Worm (Caenorhabditis elegans) whole organism, L3 larva: Measurements from ENCODE around the gene M01B2.13.
"Not testable (repeated sequence)": the region's sequence is repeated elsewhere in the genome, so short reads cannot be mapped to it uniquely, and the experiment has no call there.

Experiments
- ZK546.5 ChIP-seq: sonication (generic microtip); optimal IDR thresholded peaks from 2 replicates; lab custom pipeline; 2017; ENCODE audit warnings: missing biosample characterization, missing genetic modification characterization
- ama-1 ChIP-seq: fragments of 150-350 bp; optimal IDR thresholded peaks from 2 replicates; lab custom pipeline; 2018
- ceh-16 ChIP-seq: sonication (generic microtip); optimal IDR thresholded peaks from 2 replicates; lab custom pipeline; 2017; ENCODE audit warnings: missing biosample characterization, missing genetic modification characterization
- ceh-82 ChIP-seq: fragments of 150-350 bp; optimal IDR thresholded peaks from 2 replicates; lab custom pipeline; 2014; ENCODE audit warnings: missing biosample characterization, missing genetic modification characterization
- ceh-9 ChIP-seq: sonication (generic microtip); optimal IDR thresholded peaks from 2 replicates; lab custom pipeline; 2018; ENCODE audit warnings: missing biosample characterization, missing genetic modification characterization
- egl-27 ChIP-seq: sonication (generic microtip); optimal IDR thresholded peaks from 4 replicates; lab custom pipeline; 2017; ENCODE audit warnings: missing biosample characterization, missing genetic modification reagents, missing genetic modification characterization
- elt-2 ChIP-seq: sonication (generic microtip); optimal IDR thresholded peaks from 2 replicates; lab custom pipeline; 2016; ENCODE audit warnings: missing genetic modification reagents, mild to moderate bottlenecking, missing genetic modification characterization, missing compliant biosample characterization
- fkh-2 ChIP-seq: fragments of 150-350 bp; optimal IDR thresholded peaks from 2 replicates; lab custom pipeline; 2014; ENCODE audit warnings: missing biosample characterization, missing genetic modification reagents, missing genetic modification characterization
- fos-1 ChIP-seq: fragments of 150-350 bp; optimal IDR thresholded peaks from 2 replicates; lab custom pipeline; 2014; ENCODE audit warnings: missing biosample characterization, missing genetic modification characterization
- hmg-11 ChIP-seq: sonication (generic microtip); optimal IDR thresholded peaks from 2 replicates; lab custom pipeline; 2016; ENCODE audit warnings: missing genetic modification characterization, missing compliant biosample characterization
- jun-1 ChIP-seq: fragments of 150-350 bp; optimal IDR thresholded peaks from 2 replicates; lab custom pipeline; 2014; ENCODE audit warnings: missing biosample characterization, missing genetic modification reagents, missing genetic modification characterization
- lin-15B ChIP-seq: fragments of 150-350 bp; optimal IDR thresholded peaks from 2 replicates; lab custom pipeline; 2014; ENCODE audit warnings: missing biosample characterization, missing genetic modification characterization
- lsy-12 ChIP-seq: sonication (generic microtip); optimal IDR thresholded peaks from 2 replicates; lab custom pipeline; 2016; ENCODE audit warnings: mild to moderate bottlenecking, missing genetic modification characterization, missing compliant biosample characterization
- mdl-1 ChIP-seq: fragments of 150-350 bp; optimal IDR thresholded peaks from 2 replicates; lab custom pipeline; 2014; ENCODE audit warnings: missing biosample characterization, missing genetic modification characterization
- mml-1 ChIP-seq: fragments of 150-350 bp; sonication (generic microtip); optimal IDR thresholded peaks from 3 replicates; lab custom pipeline; 2014; ENCODE audit warnings: missing biosample characterization, missing genetic modification characterization
- nhr-11 ChIP-seq: fragments of 150-350 bp; optimal IDR thresholded peaks from 2 replicates; lab custom pipeline; 2014; ENCODE audit warnings: missing biosample characterization, missing genetic modification characterization
- nhr-12 ChIP-seq: fragments of 150-350 bp; optimal IDR thresholded peaks from 2 replicates; lab custom pipeline; 2014; ENCODE audit warnings: missing biosample characterization, missing genetic modification characterization
- nhr-23 ChIP-seq: fragments of 150-350 bp; optimal IDR thresholded peaks from 2 replicates; lab custom pipeline; 2014; ENCODE audit warnings: missing biosample characterization, missing genetic modification reagents, missing genetic modification characterization
- nhr-25 ChIP-seq: sonication (generic microtip); optimal IDR thresholded peaks from 2 replicates; lab custom pipeline; 2017; ENCODE audit warnings: missing biosample characterization, missing genetic modification characterization
- nhr-28 ChIP-seq: fragments of 150-350 bp; optimal IDR thresholded peaks from 2 replicates; lab custom pipeline; 2014; ENCODE audit warnings: missing biosample characterization, missing genetic modification characterization
- nhr-43 ChIP-seq: sonication (generic microtip); optimal IDR thresholded peaks from 2 replicates; lab custom pipeline; 2016; ENCODE audit warnings: mild to moderate bottlenecking, missing genetic modification characterization, missing compliant biosample characterization; ENCODE audit not compliant: poor library complexity, severe bottlenecking
- nhr-67 ChIP-seq: fragments of 150-350 bp; optimal IDR thresholded peaks from 2 replicates; lab custom pipeline; 2014; ENCODE audit warnings: missing biosample characterization, missing genetic modification characterization
- nhr-76 ChIP-seq: fragments of 150-350 bp; sonication (generic microtip); optimal IDR thresholded peaks from 5 replicates; lab custom pipeline; 2014; ENCODE audit warnings: missing biosample characterization, missing genetic modification characterization
- nhr-77 ChIP-seq: fragments of 150-350 bp; optimal IDR thresholded peaks from 2 replicates; lab custom pipeline; 2014; ENCODE audit warnings: missing biosample characterization, missing genetic modification characterization
- pha-4 ChIP-seq: fragments of 150-350 bp; optimal IDR thresholded peaks from 2 replicates; lab custom pipeline; 2014; ENCODE audit warnings: missing biosample characterization, missing genetic modification reagents, missing genetic modification characterization
- pqm-1 ChIP-seq: fragments of 150-350 bp; optimal IDR thresholded peaks from 2 replicates; lab custom pipeline; 2017; ENCODE audit warnings: missing biosample characterization, missing genetic modification characterization, inconsistent platforms
- sea-2 ChIP-seq: fragments of 150-350 bp; sonication (generic microtip); optimal IDR thresholded peaks from 4 replicates; lab custom pipeline; 2014; ENCODE audit warnings: missing biosample characterization, missing genetic modification reagents, missing genetic modification characterization
- snpc-4 ChIP-seq: fragments of 150-350 bp; optimal IDR thresholded peaks from 2 replicates; lab custom pipeline; 2014; ENCODE audit warnings: missing biosample characterization, missing genetic modification characterization
- tbx-2 ChIP-seq: sonication (generic microtip); optimal IDR thresholded peaks from 2 replicates; lab custom pipeline; 2016; ENCODE audit warnings: mild to moderate bottlenecking, missing genetic modification characterization, missing compliant biosample characterization

The M01B2.13 gene

ce11 chrV:15259904-15260303 is 5.8 kb downstream of the M01B2.13 start, which contains the start of gene M01B2.8:
Gene M01B2.8, plus strand, starts transcription at chrV:15260204.
- TF ChIP-seq ceh-9 (tag; lab: Kevin White, UChicago) (no peak), ZK546.5 (no peak)
- TF ChIP-seq, all 47 proteins: peak for 0

- TF ChIP-seq fos-1 (tag; lab: Kevin White, UChicago) (no peak), pqm-1 (no peak), ZK546.5 (no peak), ceh-9 (tag; lab: Kevin White, UChicago) (no peak), jun-1 (tag; lab: Kevin White, UChicago) (no peak)
Observed at ce11 chrV:15259049-15259448, 6.7 kb downstream of the M01B2.13 start, which contains the start of gene srsx-37. Gene srsx-37, minus strand, starts transcription at chrV:15259149.

DNA sequence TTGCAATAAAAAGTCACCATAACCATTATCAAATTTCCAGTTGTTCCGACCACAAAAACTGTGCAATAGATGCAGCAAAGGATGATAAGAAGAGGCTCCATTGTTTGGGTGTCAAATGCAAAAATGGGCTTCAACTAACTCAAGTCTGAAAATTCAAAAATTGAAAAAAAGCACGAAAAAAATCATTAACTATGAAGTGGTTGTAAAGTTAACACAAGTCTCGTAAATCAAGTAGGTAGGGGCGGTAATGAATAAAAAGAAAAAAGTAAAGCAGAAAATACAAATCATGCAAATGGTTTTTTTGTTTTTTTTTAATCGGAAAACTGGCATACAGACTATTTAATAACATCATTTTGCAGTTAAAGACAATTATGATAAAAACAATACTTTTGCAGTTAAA is 9.0 kb downstream of the M01B2.13 start, which contains the start of gene srsx-39:
srsx-39 (minus strand) TSS at position 101 of the 400 bp plus-strand sequence.
- not testable (repeated sequence) for TF ChIP-seq nhr-43 (tag; lab: Kevin White, UChicago); ceh-82; nhr-11 (tag; lab: Kevin White, UChicago)

ce11 chrV:15253529-15253928 is 12.2 kb downstream of the M01B2.13 start, which contains the start of gene srbc-75:
Gene srbc-75, plus strand, starts transcription at chrV:15253829.
- TF ChIP-seq mml-1 (tag; lab: Kevin White, UChicago) (no peak), nhr-12 (no peak)

DNA sequence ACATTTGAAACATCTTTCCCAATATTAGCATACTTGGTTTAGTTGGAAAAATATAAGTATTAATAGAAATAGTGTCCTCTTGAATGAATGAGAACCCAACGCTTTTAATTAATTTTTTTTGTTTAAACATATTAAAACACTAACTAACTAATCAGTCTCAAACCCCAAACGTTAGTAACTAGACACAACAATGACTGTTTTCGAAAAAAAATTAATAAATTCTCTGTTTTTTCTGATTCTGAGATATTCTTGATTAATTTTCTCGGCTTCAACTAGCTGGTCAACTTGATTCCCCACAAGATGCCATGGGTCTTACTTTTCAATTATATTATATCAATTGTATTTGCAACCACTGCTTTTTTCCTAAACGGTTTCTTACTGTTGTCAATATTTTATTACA is 13.6 kb downstream of the M01B2.13 start, which contains the start of gene srbc-76:
srbc-76 (plus strand) TSS at position 301 of the 400 bp plus-strand sequence.
- TF ChIP-seq hmg-11 (tag; lab: Kevin White, UChicago) (no peak), lin-15B (tag; lab: Kevin White, UChicago) (no peak), jun-1 (tag; lab: Kevin White, UChicago) (no peak)

DNA sequence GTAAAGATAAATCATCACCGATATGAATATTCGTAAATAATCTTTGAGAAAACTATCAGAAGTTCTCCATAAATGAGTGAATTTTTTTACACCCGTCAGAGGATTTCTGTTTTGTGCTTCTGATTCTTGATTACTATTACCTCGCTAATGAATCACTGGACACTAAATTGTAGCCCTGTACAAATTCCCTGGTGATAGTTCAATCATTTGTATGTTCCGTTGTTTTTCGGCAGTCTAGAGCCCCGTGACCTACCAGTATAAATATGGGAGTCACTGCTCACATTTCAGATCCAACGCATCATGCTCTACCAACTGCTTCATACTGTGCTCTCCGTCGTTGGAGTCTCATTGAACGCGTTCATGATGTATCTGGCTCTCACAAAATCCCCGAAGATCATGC is 15.4 kb downstream of the M01B2.13 start, which contains the start of gene srd-28:
srd-28 (plus strand) TSS at position 301 of the 400 bp plus-strand sequence.
- not testable (repeated sequence) for TF ChIP-seq nhr-12; nhr-43 (tag; lab: Kevin White, UChicago); ZK546.5

DNA sequence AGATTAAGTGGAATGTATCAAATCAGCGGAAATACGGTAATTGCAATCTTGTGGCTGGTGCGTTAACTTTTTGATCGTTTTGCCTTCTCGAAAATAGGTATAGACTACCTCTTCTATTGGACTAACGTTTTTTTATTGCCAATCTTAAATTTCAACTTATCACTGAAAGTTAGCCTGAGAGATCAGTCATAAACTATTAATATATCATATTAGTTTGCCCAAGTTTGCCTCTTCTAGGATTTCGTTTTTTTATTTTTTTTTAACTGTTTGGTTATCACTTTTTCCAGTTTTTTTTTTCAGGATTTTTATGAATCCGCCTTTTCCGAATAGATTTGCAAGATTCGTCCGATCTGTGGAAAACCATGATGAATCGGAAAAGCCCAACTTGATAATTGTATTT is 21.3 kb downstream of the M01B2.13 start, which contains the start of gene kin-30:
kin-30 (plus strand) TSS at position 301 of the 400 bp plus-strand sequence.
- TF ChIP-seq fkh-2 (no peak), mdl-1 (tag; lab: Kevin White, UChicago) (no peak), nhr-11 (tag; lab: Kevin White, UChicago) (no peak), sea-2 (no peak), jun-1 (tag; lab: Kevin White, UChicago) (no peak), tbx-2 (tag; lab: Kevin White, UChicago) (no peak), ceh-9 (tag; lab: Kevin White, UChicago) (no peak), snpc-4 (tag; lab: Kevin White, UChicago) (no peak), ama-1 (lab: Kevin White, UChicago) (no peak), nhr-43 (tag; lab: Kevin White, UChicago) (no peak), mml-1 (tag; lab: Kevin White, UChicago) (no peak), lsy-12 (tag; lab: Kevin White, UChicago) (no peak), nhr-23 (tag; lab: Kevin White, UChicago) (no peak), nhr-76 (no peak), egl-27 (tag; lab: Kevin White, UChicago) (no peak), nhr-12 (no peak)

- no peak for TF ChIP-seq nhr-28 (tag; lab: Kevin White, UChicago)
- no peak for TF ChIP-seq ama-1 (lab: Kevin White, UChicago)
- no peak for TF ChIP-seq tbx-2 (tag; lab: Kevin White, UChicago)
- TF ChIP-seq hmg-11 (tag; lab: Kevin White, UChicago): no peak
- TF ChIP-seq ZK546.5: no peak
- TF ChIP-seq sea-2: no peak
- no peak for TF ChIP-seq nhr-67 (tag; lab: Kevin White, UChicago)
- no peak for TF ChIP-seq mdl-1 (tag; lab: Kevin White, UChicago)
- TF ChIP-seq fos-1 (tag; lab: Kevin White, UChicago): no peak
- TF ChIP-seq nhr-23 (tag; lab: Kevin White, UChicago): no peak
- no peak for TF ChIP-seq elt-2 (tag; lab: Kevin White, UChicago)
- TF ChIP-seq pha-4 (tag; lab: Kevin White, UChicago): no peak
- no peak for TF ChIP-seq ceh-16 (tag; lab: Kevin White, UChicago)
- TF ChIP-seq nhr-43 (tag; lab: Kevin White, UChicago): no peak
- TF ChIP-seq nhr-25: no peak
- TF ChIP-seq nhr-77 (tag; lab: Kevin White, UChicago): no peak
Observed at ce11 chrV:15241259-15241658, 24.5 kb downstream of the M01B2.13 start, which contains the start of gene chil-12. Gene chil-12, plus strand, starts transcription at chrV:15241559.
